Fruit fly (Drosophila melanogaster) whole organism, wandering third instar larva: ENCODE results near the gene mRNA-cap.

Experiments
- Abd-B ChIP-seq: fragments of >200 bp; optimal IDR thresholded peaks from 2 replicates; lab custom pipeline; 2017; ENCODE audit warnings: missing biosample characterization, missing genetic modification characterization
- CG32264 ChIP-seq: fragments of 200-800 bp; sonication (Bioruptor generic); optimal IDR thresholded peaks from 2 replicates; lab custom pipeline; 2016; ENCODE audit warnings: missing biosample characterization, missing genetic modification characterization
- CG9705 ChIP-seq: fragments of 200-800 bp; sonication (Bioruptor generic); optimal IDR thresholded peaks from 2 replicates; lab custom pipeline; 2018; ENCODE audit warnings: missing biosample characterization, mild to moderate bottlenecking, missing genetic modification characterization
- CrebA ChIP-seq: fragments of 200-800 bp; sonication (Bioruptor generic); optimal IDR thresholded peaks from 2 replicates; lab custom pipeline; 2016; ENCODE audit warnings: missing biosample characterization, mild to moderate bottlenecking, missing genetic modification characterization, borderline replicate concordance
- Dfd ChIP-seq: fragments of >200 bp; optimal IDR thresholded peaks from 2 replicates; lab custom pipeline; 2017; ENCODE audit warnings: missing biosample characterization, missing genetic modification characterization
- Dif ChIP-seq: fragments of 200-275, 200-300 bp; sonication (Bioruptor generic); optimal IDR thresholded peaks from 2 replicates; lab custom pipeline; 2018; ENCODE audit warnings: missing biosample characterization, missing genetic modification characterization; ENCODE audit not compliant: partially characterized antibody
- GATAd ChIP-seq: sonication (Bioruptor generic); optimal IDR thresholded peaks from 2 replicates; lab custom pipeline; 2016; ENCODE audit warnings: missing biosample characterization, missing genetic modification characterization
- HLH106 ChIP-seq: fragments of 200-800 bp; optimal IDR thresholded peaks from 3 replicates; lab custom pipeline; 2019; ENCODE audit warnings: missing biosample characterization, mild to moderate bottlenecking, missing genetic modification characterization, moderate library complexity
- Hnf4 ChIP-seq: fragments of 200-800 bp; sonication (Bioruptor generic); optimal IDR thresholded peaks from 2 replicates; lab custom pipeline; 2016; ENCODE audit warnings: missing biosample characterization, mild to moderate bottlenecking, missing genetic modification characterization
- Hr78 ChIP-seq: fragments of >200 bp; optimal IDR thresholded peaks from 2 replicates; lab custom pipeline; 2017; ENCODE audit warnings: missing biosample characterization, missing genetic modification characterization
- Hr83 ChIP-seq: fragments of 200-300 bp; sonication (Bioruptor generic); optimal IDR thresholded peaks from 2 replicates; lab custom pipeline; 2016; ENCODE audit warnings: missing biosample characterization, mild to moderate bottlenecking, missing genetic modification characterization, moderate library complexity; ENCODE audit not compliant: poor library complexity, severe bottlenecking
- Jra ChIP-seq: sonication (Bioruptor generic); optimal IDR thresholded peaks from 2 replicates; lab custom pipeline; 2016; ENCODE audit warnings: missing biosample characterization, missing genetic modification characterization
- Mio ChIP-seq: sonication (Bioruptor generic); optimal IDR thresholded peaks from 2 replicates; lab custom pipeline; 2016; ENCODE audit warnings: missing biosample characterization, missing genetic modification characterization
- Myc ChIP-seq: fragments of >200 bp; optimal IDR thresholded peaks from 2 replicates; lab custom pipeline; 2017
- N ChIP-seq: fragments of >200 bp; optimal IDR thresholded peaks from 2 replicates; lab custom pipeline; 2018; ENCODE audit warnings: missing biosample characterization, missing external identifiers, missing genetic modification characterization
- OdsH ChIP-seq: fragments of 200-800 bp; sonication (Bioruptor generic); optimal IDR thresholded peaks from 2 replicates; lab custom pipeline; 2016; ENCODE audit warnings: missing biosample characterization, mild to moderate bottlenecking, missing genetic modification characterization
- Rel ChIP-seq, 2 experiments: fragments of 200-800 bp; sonication (Bioruptor generic) in 1 of 2; optimal IDR thresholded peaks; 2 replicates in 1 of 2; 3 replicates in 1 of 2; lab custom pipeline; 2016 to 2019; ENCODE audit warnings: mild to moderate bottlenecking in 2 of 2, missing biosample characterization in 2 of 2, missing genetic modification characterization in 2 of 2, moderate library complexity in 1 of 2
- Sp1 ChIP-seq: fragments of 200-800 bp; sonication (Bioruptor generic); optimal IDR thresholded peaks from 3 replicates; lab custom pipeline; 2019; ENCODE audit warnings: missing biosample characterization, mild to moderate bottlenecking, missing genetic modification characterization, moderate library complexity
- br ChIP-seq: fragments of 200-800 bp; sonication (Bioruptor generic); optimal IDR thresholded peaks from 2 replicates; lab custom pipeline; 2016; ENCODE audit warnings: missing biosample characterization, missing genetic modification characterization
- brk ChIP-seq: fragments of 200-800 bp; sonication (Bioruptor generic); optimal IDR thresholded peaks from 2 replicates; lab custom pipeline; 2016; ENCODE audit warnings: missing biosample characterization, mild to moderate bottlenecking, missing genetic modification characterization
- dl ChIP-seq, 2 experiments: fragments of 175-275, 200-275 bp in 1 of 2; fragments of 200-275 bp in 1 of 2; sonication (Bioruptor generic); optimal IDR thresholded peaks; lab custom pipeline; 2018; ENCODE audit warnings: mild to moderate bottlenecking in 2 of 2, missing biosample characterization in 2 of 2, missing genetic modification characterization in 2 of 2, moderate library complexity in 2 of 2; ENCODE audit not compliant: partially characterized antibody in 2 of 2, insufficient read depth in 1 of 2
- dmrt93B ChIP-seq: fragments of 200-800 bp; sonication (Bioruptor generic); optimal IDR thresholded peaks from 2 replicates; lab custom pipeline; 2018; ENCODE audit warnings: missing biosample characterization, mild to moderate bottlenecking, missing genetic modification characterization
- dsf ChIP-seq: sonication (Bioruptor generic); optimal IDR thresholded peaks from 2 replicates; lab custom pipeline; 2016; ENCODE audit warnings: missing biosample characterization, missing genetic modification characterization, borderline replicate concordance
- foxo ChIP-seq, 2 experiments: fragments of 200-800 bp; sonication (Bioruptor generic); optimal IDR thresholded peaks; 2 replicates in 1 of 2; 3 replicates in 1 of 2; lab custom pipeline; 2016 to 2017; ENCODE audit warnings: missing biosample characterization in 2 of 2, missing genetic modification characterization in 2 of 2
- fru ChIP-seq: fragments of 200-800 bp; sonication (Bioruptor generic); optimal IDR thresholded peaks from 3 replicates; lab custom pipeline; 2016; ENCODE audit warnings: missing biosample characterization, mild to moderate bottlenecking, missing genetic modification characterization
- h ChIP-seq: fragments of 200-800 bp; sonication (Bioruptor generic); optimal IDR thresholded peaks from 3 replicates; lab custom pipeline; 2016; ENCODE audit warnings: missing biosample characterization, mild to moderate bottlenecking, missing genetic modification characterization
- jim ChIP-seq: fragments of 175-275, 200-325 bp; sonication (Bioruptor generic); optimal IDR thresholded peaks from 2 replicates; lab custom pipeline; 2016; ENCODE audit warnings: missing biosample characterization, mild to moderate bottlenecking, missing genetic modification characterization
- lola ChIP-seq: fragments of >200 bp; optimal IDR thresholded peaks from 2 replicates; lab custom pipeline; 2017; ENCODE audit warnings: missing biosample characterization, missing genetic modification characterization
- pan ChIP-seq: fragments of >200 bp; optimal IDR thresholded peaks from 2 replicates; lab custom pipeline; 2017
- psq ChIP-seq: fragments of 200-800 bp; sonication (Bioruptor generic); optimal IDR thresholded peaks from 3 replicates; lab custom pipeline; 2017; ENCODE audit warnings: missing biosample characterization, mild to moderate bottlenecking, missing genetic modification characterization, moderate library complexity
- rgr ChIP-seq: fragments of 200-800 bp; sonication (Bioruptor generic); optimal IDR thresholded peaks from 3 replicates; lab custom pipeline; 2016; ENCODE audit warnings: missing biosample characterization, mild to moderate bottlenecking, missing genetic modification characterization
- sage ChIP-seq: fragments of 200-800 bp; sonication (Bioruptor generic); optimal IDR thresholded peaks from 2 replicates; lab custom pipeline; 2016; ENCODE audit warnings: missing biosample characterization, mild to moderate bottlenecking, missing genetic modification characterization
- sv ChIP-seq: fragments of 200-800 bp; sonication (Bioruptor generic); optimal IDR thresholded peaks from 3 replicates; lab custom pipeline; 2016; ENCODE audit warnings: missing biosample characterization, missing genetic modification characterization
- tai ChIP-seq: sonication (Bioruptor generic); optimal IDR thresholded peaks from 2 replicates; lab custom pipeline; 2016; ENCODE audit warnings: missing biosample characterization, missing genetic modification characterization
- usp ChIP-seq: fragments of >200 bp; optimal IDR thresholded peaks from 2 replicates; lab custom pipeline; 2017; ENCODE audit warnings: missing biosample characterization, missing genetic modification characterization
- woc ChIP-seq: sonication (Bioruptor generic); optimal IDR thresholded peaks from 2 replicates; lab custom pipeline; 2016; ENCODE audit warnings: missing biosample characterization, mild to moderate bottlenecking, missing genetic modification characterization

Gene mRNA-cap

DNA sequence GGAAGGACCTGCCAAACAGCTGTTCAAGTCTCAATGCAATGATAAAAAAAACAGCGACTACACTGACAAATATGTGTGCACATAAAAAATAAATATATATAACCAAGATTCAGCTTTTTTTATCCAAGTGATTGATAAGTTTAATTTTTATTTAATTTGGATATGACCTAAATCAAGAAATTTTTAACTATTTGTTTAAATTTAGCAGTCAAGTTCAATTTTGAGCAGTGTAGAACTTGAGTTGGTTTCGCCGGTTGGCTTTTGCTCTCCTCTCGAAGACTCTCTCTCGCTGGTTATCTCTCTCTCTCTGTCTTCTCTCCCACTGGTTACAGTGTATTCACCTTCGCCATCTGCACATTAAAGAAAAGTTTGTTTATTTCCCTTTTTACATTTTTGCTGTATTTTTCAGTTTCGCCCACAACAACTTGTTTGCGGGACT, 24.6 kb downstream of the mRNA-cap start (continued):
- TF ChIP-seq psq (GFP tag; lab: Kevin White, UChicago) (peak; percentile 94), sv (peak; percentile 79), Hnf4 (peak; percentile 95), Abd-B (GFP tag; lab: Kevin White, UChicago) (no peak), HLH106 (tag; lab: Kevin White, UChicago) (peak; percentile 98), usp (GFP tag; lab: Kevin White, UChicago) (no peak), Mio (GFP tag; lab: Kevin White, UChicago) (no peak), tai (GFP tag; lab: Kevin White, UChicago) (no peak), Sp1 (GFP tag; lab: Kevin White, UChicago) (peak; percentile 98), Jra (GFP tag; lab: Kevin White, UChicago) (peak; percentile 89)

dm6 chrX:14216844-14217243, 25.8 kb downstream of the mRNA-cap start:
- TF ChIP-seq lola (GFP tag; lab: Kevin White, UChicago) = no peak
- no peak for TF ChIP-seq rgr (GFP tag; lab: Kevin White, UChicago)
- TF ChIP-seq Rel (GFP tag; optimal IDR thresholded peaks at IDR 0.05; lab: Kevin White, UChicago) = no peak
- TF ChIP-seq Rel (tag; optimal IDR thresholded peaks at IDR 0.05; lab: Kevin White, UChicago) = no peak
- TF ChIP-seq usp (GFP tag; lab: Kevin White, UChicago) = no peak
- TF ChIP-seq Dif (GFP tag; lab: Kevin White, UChicago) = no peak

- peak; percentile 2 for TF ChIP-seq Sp1 (GFP tag; lab: Kevin White, UChicago)
- TF ChIP-seq Hnf4 = no peak
- no peak for TF ChIP-seq sv
- no peak for TF ChIP-seq Hr78 (GFP tag; lab: Kevin White, UChicago)
- TF ChIP-seq dl (GFP tag; optimal IDR thresholded peaks at IDR 0.05; lab: Kevin White, UChicago; ENCODE audit: insufficient read depth in 1 of 2, partially characterized antibody in 2 of 2) = no peak
- TF ChIP-seq fru (GFP tag; lab: Kevin White, UChicago) = peak; percentile 9
- no peak for TF ChIP-seq brk (GFP tag; lab: Kevin White, UChicago)
- peak; percentile 0 for TF ChIP-seq OdsH (GFP tag; lab: Kevin White, UChicago)
- no peak for TF ChIP-seq GATAd
- no peak for TF ChIP-seq Rel (GFP tag; optimal IDR thresholded peaks at IDR 0.05; lab: Kevin White, UChicago)
- peak; percentile 36 for TF ChIP-seq Rel (tag; optimal IDR thresholded peaks at IDR 0.05; lab: Kevin White, UChicago)
- no peak for TF ChIP-seq tai (GFP tag; lab: Kevin White, UChicago)
- no peak for TF ChIP-seq lola (GFP tag; lab: Kevin White, UChicago)
- no peak for TF ChIP-seq Dif (GFP tag; lab: Kevin White, UChicago)
- TF ChIP-seq Mio (GFP tag; lab: Kevin White, UChicago) = no peak
- no peak for TF ChIP-seq N (GFP tag; lab: Kevin White, UChicago)
- TF ChIP-seq pan (lab: Kevin White, UChicago) = no peak
- TF ChIP-seq HLH106 (tag; lab: Kevin White, UChicago) = peak; percentile 44
- peak; percentile 7 for TF ChIP-seq psq (GFP tag; lab: Kevin White, UChicago)
- peak; percentile 8 for TF ChIP-seq h (GFP tag; lab: Kevin White, UChicago)
- TF ChIP-seq dsf (GFP tag; lab: Kevin White, UChicago) = no peak
- no peak for TF ChIP-seq dmrt93B
Measured at dm6 chrX:14215834-14216233, 26.8 kb downstream of the mRNA-cap start.

- no peak for TF ChIP-seq sv
- no peak for TF ChIP-seq GATAd
- no peak for TF ChIP-seq br (GFP tag; lab: Kevin White, UChicago)
- TF ChIP-seq h (GFP tag; lab: Kevin White, UChicago) = peak; percentile 9
- no peak for TF ChIP-seq psq (GFP tag; lab: Kevin White, UChicago)
- no peak for TF ChIP-seq jim (GFP tag; lab: Kevin White, UChicago)
- no peak for TF ChIP-seq usp (GFP tag; lab: Kevin White, UChicago)
- no peak for TF ChIP-seq Hr78 (GFP tag; lab: Kevin White, UChicago)
- TF ChIP-seq Dif (GFP tag; lab: Kevin White, UChicago) = no peak
- no peak for TF ChIP-seq Mio (GFP tag; lab: Kevin White, UChicago)
- no peak for TF ChIP-seq dsf (GFP tag; lab: Kevin White, UChicago)
- no peak for TF ChIP-seq lola (GFP tag; lab: Kevin White, UChicago)
- TF ChIP-seq woc (GFP tag; lab: Kevin White, UChicago) = no peak
- no peak for TF ChIP-seq CG9705 (GFP tag; lab: Kevin White, UChicago)
- TF ChIP-seq Abd-B (GFP tag; lab: Kevin White, UChicago) = no peak
- TF ChIP-seq Myc = no peak
- peak; percentile 61 for TF ChIP-seq HLH106 (tag; lab: Kevin White, UChicago)
- TF ChIP-seq dmrt93B = peak; percentile 26
- peak; percentile 53 for TF ChIP-seq Sp1 (GFP tag; lab: Kevin White, UChicago)
- no peak for TF ChIP-seq sage (GFP tag; lab: Kevin White, UChicago)
- TF ChIP-seq Dfd = no peak
- no peak for TF ChIP-seq Jra (GFP tag; lab: Kevin White, UChicago)
- peak; percentile 15 for TF ChIP-seq tai (GFP tag; lab: Kevin White, UChicago)
- no peak for TF ChIP-seq CrebA
- no peak for TF ChIP-seq fru (GFP tag; lab: Kevin White, UChicago)
- no peak for TF ChIP-seq Hnf4
- no peak for TF ChIP-seq brk (GFP tag; lab: Kevin White, UChicago)
- no peak for TF ChIP-seq Hr83 (GFP tag; lab: Kevin White, UChicago)
- TF ChIP-seq CG32264 = no peak
- TF ChIP-seq foxo (GFP tag; optimal IDR thresholded peaks at IDR 0.05; lab: Kevin White, UChicago) = peak in 1 of 2 experiments; percentile 33
- TF ChIP-seq dl (GFP tag; optimal IDR thresholded peaks at IDR 0.05; lab: Kevin White, UChicago; ENCODE audit: insufficient read depth in 1 of 2, partially characterized antibody in 2 of 2) = no peak
Measured at dm6 chrX:14214505-14215449, 27.8 kb downstream of the mRNA-cap start.
